Worm (Caenorhabditis elegans): Measurements from ENCODE around the gene atg-16.2.

atg-16.2 gene

DNA sequence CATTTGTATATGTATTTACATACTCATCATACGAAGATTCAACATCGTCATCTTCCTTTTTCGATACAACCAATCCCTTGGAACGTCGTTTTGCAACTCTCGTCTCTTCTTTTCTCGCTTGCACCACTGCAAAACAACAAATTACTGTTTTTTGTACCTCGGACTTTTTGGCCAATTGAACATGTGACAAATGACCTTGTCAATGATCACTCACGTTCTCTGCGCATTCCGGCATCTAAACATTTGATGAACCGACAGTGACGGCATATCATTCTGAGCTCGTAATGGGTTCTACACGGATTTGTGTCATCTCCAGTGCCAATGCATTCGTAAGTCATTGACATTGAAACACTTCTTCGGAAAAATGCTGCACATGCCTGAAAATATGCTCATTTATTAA is 5.0 kb downstream of the atg-16.2 start:
- TF ChIP-seq peb-1 (tag; optimal IDR thresholded peaks at IDR 0.05), result no peak
- TF ChIP-seq skn-1 (tag; optimal IDR thresholded peaks at IDR 0.05), result no peak
- no peak for TF ChIP-seq ztf-1 (GFP tag; conservative IDR thresholded peaks at IDR 0.05)
- TF ChIP-seq sma-3 (GFP tag; optimal IDR thresholded peaks at IDR 0.05), result peak; percentile 32
- TF ChIP-seq alr-1 (tag; optimal IDR thresholded peaks at IDR 0.05), result no peak
- TF ChIP-seq egl-27 (tag; optimal IDR thresholded peaks at IDR 0.05), result no peak
- peak; percentile 33 for TF ChIP-seq sma-9 (GFP tag; optimal IDR thresholded peaks at IDR 0.05)
- TF ChIP-seq sma-9 (tag; optimal IDR thresholded peaks at IDR 0.05), result no peak
- TF ChIP-seq ztf-11 (tag; optimal IDR thresholded peaks at IDR 0.05), result no peak
- no peak for TF ChIP-seq nhr-11 (tag; optimal IDR thresholded peaks at IDR 0.05)
- TF ChIP-seq unc-62 (GFP tag; optimal IDR thresholded peaks at IDR 0.05), result no peak
- TF ChIP-seq F13H6.1 (tag; optimal IDR thresholded peaks at IDR 0.05), result no peak
- TF ChIP-seq nhr-25 (tag; optimal IDR thresholded peaks at IDR 0.05), result peak; percentile 40
- TF ChIP-seq ama-1 (optimal IDR thresholded peaks at IDR 0.05), result no peak
- TF ChIP-seq dmd-4 (tag; optimal IDR thresholded peaks at IDR 0.05), result no peak
- no peak for TF ChIP-seq lin-13 (GFP tag; optimal IDR thresholded peaks at IDR 0.05)
- TF ChIP-seq blmp-1 (tag; optimal IDR thresholded peaks at IDR 0.05; ENCODE audit: insufficient read depth), result no peak
- no peak for TF ChIP-seq snpc-4 (tag; optimal IDR thresholded peaks at IDR 0.05)
- no peak for TF ChIP-seq unc-55 (GFP tag; optimal IDR thresholded peaks at IDR 0.05)
- no peak for TF ChIP-seq nhr-12 (tag; optimal IDR thresholded peaks at IDR 0.05)
- TF ChIP-seq nhr-23 (tag; optimal IDR thresholded peaks at IDR 0.05), result no peak
- TF ChIP-seq aly-2 (tag; optimal IDR thresholded peaks at IDR 0.05), result no peak
- TF ChIP-seq mdl-1 (tag; optimal IDR thresholded peaks at IDR 0.05), result no peak
- no peak for TF ChIP-seq lin-11 (tag; optimal IDR thresholded peaks at IDR 0.05)
- TF ChIP-seq nhr-77 (tag; optimal IDR thresholded peaks at IDR 0.05), result no peak
- TF ChIP-seq nhr-6 (tag; optimal IDR thresholded peaks at IDR 0.05), result no peak
- TF ChIP-seq R02D3.7 (tag; optimal IDR thresholded peaks at IDR 0.05), result no peak
- TF ChIP-seq mab-5 (tag; optimal IDR thresholded peaks at IDR 0.05), result no peak
- peak; percentile 37 for TF ChIP-seq nhr-129 (tag; optimal IDR thresholded peaks at IDR 0.05)
- no peak for TF ChIP-seq nhr-10 (tag; optimal IDR thresholded peaks at IDR 0.05)
- no peak for TF ChIP-seq fos-1 (tag; optimal IDR thresholded peaks at IDR 0.05)
- TF ChIP-seq ZK546.5 (tag; optimal IDR thresholded peaks at IDR 0.05), result no peak

ce11 chrII:6443710-6444109 is 9.5 kb downstream of the atg-16.2 start, which contains the start of gene K06A1.2:
K06A1.2 (plus strand) TSS chrII:6444010.
- TF ChIP-seq sma-9 (GFP tag; optimal IDR thresholded peaks at IDR 0.05) (no peak), sma-9 (tag; optimal IDR thresholded peaks at IDR 0.05) (no peak), fos-1 (tag; optimal IDR thresholded peaks at IDR 0.05) (no peak), zag-1 (tag; optimal IDR thresholded peaks at IDR 0.05) (no peak), elt-3 (tag; optimal IDR thresholded peaks at IDR 0.05) (no peak), ama-1 (optimal IDR thresholded peaks at IDR 0.05) (no peak), lin-39 (tag; optimal IDR thresholded peaks at IDR 0.05) (no peak), lin-13 (GFP tag; optimal IDR thresholded peaks at IDR 0.05) (no peak), nhr-21 (tag; optimal IDR thresholded peaks at IDR 0.05) (no peak)

DNA sequence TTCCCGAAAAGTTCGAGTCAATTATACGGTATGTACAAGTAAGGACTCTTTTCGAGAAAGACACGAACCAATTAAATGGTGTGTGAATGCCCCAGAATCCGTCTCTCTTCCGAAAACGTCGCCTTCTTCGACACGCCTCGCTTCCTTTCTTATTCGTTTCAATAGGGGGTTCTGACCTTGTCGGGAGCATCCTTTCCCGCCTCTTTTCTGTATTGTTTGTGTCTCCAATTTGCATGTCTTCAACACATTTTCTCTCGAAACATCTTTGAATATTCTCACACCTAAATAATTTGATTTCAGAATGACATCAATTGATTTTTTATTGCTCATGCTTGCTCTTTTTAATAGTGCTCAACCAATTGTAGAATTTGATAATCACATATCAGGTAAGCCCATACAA is 12.1 kb downstream of the atg-16.2 start, which contains the start of gene cutl-16:
TSS of gene cutl-16 (plus strand) at position 301 of the 400 bp plus-strand sequence.
- TF ChIP-seq ztf-4 (tag; optimal IDR thresholded peaks at IDR 0.05) (no peak), nhr-21 (tag; optimal IDR thresholded peaks at IDR 0.05) (no peak), nhr-6 (tag; optimal IDR thresholded peaks at IDR 0.05) (no peak), unc-55 (GFP tag; optimal IDR thresholded peaks at IDR 0.05) (no peak)

DNA sequence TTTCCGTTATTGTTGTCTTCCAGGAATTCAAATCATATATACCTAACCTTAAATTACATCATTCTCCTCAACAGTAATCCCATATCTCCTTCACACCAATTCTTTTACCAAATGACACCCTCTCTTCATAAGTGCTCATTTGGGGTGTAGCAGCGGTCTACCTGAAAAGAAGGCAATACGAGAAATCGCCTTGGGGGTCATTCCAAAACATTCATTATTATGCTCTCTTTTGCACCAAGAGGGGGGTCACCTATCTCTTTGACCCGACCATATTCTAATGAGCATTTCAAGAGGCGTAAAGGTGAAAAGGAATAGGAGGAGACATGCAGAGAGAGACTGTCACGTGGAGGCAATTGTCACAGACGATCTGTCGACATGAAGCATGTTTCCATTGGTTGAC is 16.3 kb downstream of the atg-16.2 start:
- TF ChIP-seq R02D3.7 (tag; optimal IDR thresholded peaks at IDR 0.05) (no peak), nhr-12 (tag; optimal IDR thresholded peaks at IDR 0.05) (no peak), fos-1 (tag; optimal IDR thresholded peaks at IDR 0.05) (no peak), aly-2 (tag; optimal IDR thresholded peaks at IDR 0.05) (no peak), dmd-4 (tag; optimal IDR thresholded peaks at IDR 0.05) (no peak), peb-1 (tag; optimal IDR thresholded peaks at IDR 0.05) (no peak), lin-39 (tag; optimal IDR thresholded peaks at IDR 0.05) (no peak), sem-4 (tag; optimal IDR thresholded peaks at IDR 0.05) (no peak), C34F6.9 (tag; optimal IDR thresholded peaks at IDR 0.05) (no peak), zag-1 (tag; optimal IDR thresholded peaks at IDR 0.05) (no peak), unc-39 (tag; optimal IDR thresholded peaks at IDR 0.05) (no peak), nhr-23 (tag; optimal IDR thresholded peaks at IDR 0.05) (no peak), mab-5 (tag; optimal IDR thresholded peaks at IDR 0.05) (no peak), nhr-21 (tag; optimal IDR thresholded peaks at IDR 0.05) (no peak), lin-13 (GFP tag; optimal IDR thresholded peaks at IDR 0.05) (no peak), ztf-11 (tag; optimal IDR thresholded peaks at IDR 0.05) (no peak), gmeb-1 (tag; optimal IDR thresholded peaks at IDR 0.05) (no peak), ztf-1 (GFP tag; conservative IDR thresholded peaks at IDR 0.05) (no peak)

Measured in whole organism, L2 larva.